Fruit fly (Drosophila melanogaster): ENCODE results near the gene CG4982.

CG4982 gene

DNA sequence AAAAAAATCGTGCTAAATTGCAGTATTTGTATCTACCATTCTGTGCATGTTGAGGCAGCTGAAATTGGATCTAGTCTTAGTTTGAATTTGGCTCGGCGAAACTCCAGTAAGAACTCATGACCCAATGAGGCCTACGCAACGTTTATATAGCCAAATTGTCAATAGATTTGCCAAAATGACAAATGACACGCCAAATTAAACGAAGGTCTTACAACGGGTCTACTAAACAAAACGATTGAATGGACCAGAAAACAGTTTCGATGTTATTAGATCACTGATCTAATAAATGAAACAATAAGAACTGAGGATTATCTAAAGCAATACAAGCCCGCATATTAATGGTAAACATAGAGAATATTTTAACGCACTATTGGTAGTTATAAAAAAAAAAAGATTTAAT is 19.9 kb downstream of the CG4982 start, which contains the start of gene CG42718:
Gene CG42718 (minus strand): TSS at position 101 of the 400 bp plus-strand sequence.
- no peak for TF ChIP-seq rgr (GFP tag; optimal IDR thresholded peaks at IDR 0.05)
- no peak for TF ChIP-seq sv (GFP tag; optimal IDR thresholded peaks at IDR 0.05)
- TF ChIP-seq brk (GFP tag; optimal IDR thresholded peaks at IDR 0.05) = no peak
- TF ChIP-seq h (GFP tag; optimal IDR thresholded peaks at IDR 0.05) = no peak
- TF ChIP-seq Dif (GFP tag; optimal IDR thresholded peaks at IDR 0.05; ENCODE audit: partially characterized antibody) = no peak
- no peak for TF ChIP-seq Myc (optimal IDR thresholded peaks at IDR 0.05)
- TF ChIP-seq dsf (GFP tag; optimal IDR thresholded peaks at IDR 0.05; ENCODE audit: borderline replicate concordance) = no peak
- no peak for TF ChIP-seq Hnf4 (GFP tag; optimal IDR thresholded peaks at IDR 0.05)
- no peak for TF ChIP-seq Dfd (GFP tag; optimal IDR thresholded peaks at IDR 0.05)
- TF ChIP-seq Abd-B (GFP tag; optimal IDR thresholded peaks at IDR 0.05) = no peak
- TF ChIP-seq lola (GFP tag; optimal IDR thresholded peaks at IDR 0.05) = no peak

DNA sequence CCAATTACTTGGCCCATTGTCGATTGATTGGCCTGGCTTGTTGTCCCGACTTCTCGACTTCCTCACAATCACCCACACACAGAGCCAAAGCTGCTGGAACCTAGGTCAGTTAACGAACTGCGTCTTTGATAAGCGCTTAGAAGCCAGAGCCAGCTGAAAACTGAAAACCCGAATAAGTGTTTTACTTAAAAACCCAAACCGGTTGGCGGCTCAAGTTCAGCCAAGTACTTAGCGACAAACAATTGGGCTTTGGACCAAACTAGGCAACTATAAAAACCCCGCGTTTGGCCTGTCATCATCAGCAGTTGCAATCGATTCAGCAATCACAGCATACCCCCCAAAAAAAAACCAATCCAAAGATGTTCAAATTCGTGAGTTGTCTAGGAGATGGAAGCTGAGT is 22.1 kb downstream of the CG4982 start, which contains the start of gene CG13059:
Gene CG13059 (plus strand): TSS at position 301 of the 400 bp plus-strand sequence.
- TF ChIP-seq CG9705 (GFP tag; optimal IDR thresholded peaks at IDR 0.05) = no peak
- no peak for TF ChIP-seq Hr78 (GFP tag; optimal IDR thresholded peaks at IDR 0.05)
- no peak for TF ChIP-seq psq (GFP tag; optimal IDR thresholded peaks at IDR 0.05)
- no peak for TF ChIP-seq sage (GFP tag; optimal IDR thresholded peaks at IDR 0.05)
- TF ChIP-seq Sp1 (GFP tag; optimal IDR thresholded peaks at IDR 0.05) = no peak
- TF ChIP-seq GATAd (GFP tag; optimal IDR thresholded peaks at IDR 0.05) = no peak
- TF ChIP-seq Dif (GFP tag; optimal IDR thresholded peaks at IDR 0.05; ENCODE audit: partially characterized antibody) = no peak
- no peak for TF ChIP-seq Hr83 (GFP tag; optimal IDR thresholded peaks at IDR 0.05; ENCODE audit: poor library complexity, severe bottlenecking)
- TF ChIP-seq HLH106 (tag; optimal IDR thresholded peaks at IDR 0.05) = no peak
- TF ChIP-seq brk (GFP tag; optimal IDR thresholded peaks at IDR 0.05) = no peak
- TF ChIP-seq Hnf4 (GFP tag; optimal IDR thresholded peaks at IDR 0.05) = no peak
- no peak for TF ChIP-seq Vsx2 (GFP tag; optimal IDR thresholded peaks at IDR 0.05; ENCODE audit: partially characterized antibody)

DNA sequence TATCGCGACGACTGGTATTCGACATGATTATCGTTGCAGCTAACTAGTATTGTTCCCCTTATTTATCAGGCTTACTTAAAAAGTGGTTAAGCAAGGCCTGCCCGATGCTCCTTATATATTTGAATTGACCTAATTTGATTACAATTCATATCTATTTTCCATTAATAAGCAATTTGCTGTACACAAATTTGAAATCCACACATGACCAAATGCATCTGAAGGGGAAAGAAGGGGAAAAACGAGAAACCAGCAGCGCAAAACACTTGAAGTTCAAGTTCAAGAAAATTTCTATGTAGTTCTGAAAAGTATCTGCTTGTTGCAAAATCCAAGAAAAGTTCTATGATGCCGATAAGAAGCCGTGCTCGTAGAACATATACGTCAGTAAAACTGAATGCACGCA is 25.4 kb downstream of the CG4982 start, which contains the start of the genes CG13040 and CG13039:
Gene CG13040 (minus strand): TSS at position 101 of the 400 bp plus-strand sequence.
Gene CG13039 (minus strand): TSS at position 106 of the 400 bp plus-strand sequence.
- TF ChIP-seq dmrt93B (GFP tag; optimal IDR thresholded peaks at IDR 0.05) = no peak
- TF ChIP-seq N (GFP tag; optimal IDR thresholded peaks at IDR 0.05) = no peak
- no peak for TF ChIP-seq Myc (optimal IDR thresholded peaks at IDR 0.05)
- no peak for TF ChIP-seq jim (GFP tag; optimal IDR thresholded peaks at IDR 0.05)

DNA sequence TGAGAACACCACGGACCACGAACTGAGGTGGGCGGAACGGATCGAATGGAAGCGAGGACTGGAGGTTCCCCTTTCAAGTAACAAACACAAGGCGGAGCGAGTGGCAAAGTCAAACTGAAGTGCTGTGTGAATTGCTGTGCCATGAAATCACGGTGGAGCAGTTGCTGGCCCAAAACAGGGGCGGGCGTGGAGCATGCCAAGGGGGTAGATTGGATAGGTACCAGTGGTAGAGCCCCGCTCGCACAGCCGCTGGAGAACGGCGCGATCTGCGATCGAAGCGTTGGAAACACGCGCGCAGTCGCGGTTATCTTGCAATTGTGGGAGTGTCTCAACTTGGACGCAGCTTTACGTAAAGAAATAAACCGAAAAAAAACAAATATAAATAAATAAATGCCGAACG is 26.5 kb downstream of the CG4982 start, which contains the start of gene CG13038:
Gene CG13038 (minus strand): TSS at position 118 of the 400 bp plus-strand sequence.
- TF ChIP-seq Rel (GFP tag; optimal IDR thresholded peaks at IDR 0.05) (no peak), Rel (tag; optimal IDR thresholded peaks at IDR 0.05) (no peak), ey (GFP tag; optimal IDR thresholded peaks at IDR 0.05) (no peak), OdsH (GFP tag; optimal IDR thresholded peaks at IDR 0.05) (no peak), pan (optimal IDR thresholded peaks at IDR 0.05) (no peak), dmrt93B (GFP tag; optimal IDR thresholded peaks at IDR 0.05) (no peak), h (GFP tag; optimal IDR thresholded peaks at IDR 0.05) (peak; percentile 8), N (GFP tag; optimal IDR thresholded peaks at IDR 0.05) (no peak), sv (GFP tag; optimal IDR thresholded peaks at IDR 0.05) (no peak), Dif (GFP tag; optimal IDR thresholded peaks at IDR 0.05; ENCODE audit: partially characterized antibody) (no peak), rgr (GFP tag; optimal IDR thresholded peaks at IDR 0.05) (no peak), usp (GFP tag; optimal IDR thresholded peaks at IDR 0.05) (no peak), fru (GFP tag; optimal IDR thresholded peaks at IDR 0.05) (peak; percentile 7), jim (GFP tag; optimal IDR thresholded peaks at IDR 0.05) (no peak), Sp1 (GFP tag; optimal IDR thresholded peaks at IDR 0.05) (no peak), CG9705 (GFP tag; optimal IDR thresholded peaks at IDR 0.05) (no peak), GATAd (GFP tag; optimal IDR thresholded peaks at IDR 0.05) (no peak), dsf (GFP tag; optimal IDR thresholded peaks at IDR 0.05; ENCODE audit: borderline replicate concordance) (no peak)

DNA sequence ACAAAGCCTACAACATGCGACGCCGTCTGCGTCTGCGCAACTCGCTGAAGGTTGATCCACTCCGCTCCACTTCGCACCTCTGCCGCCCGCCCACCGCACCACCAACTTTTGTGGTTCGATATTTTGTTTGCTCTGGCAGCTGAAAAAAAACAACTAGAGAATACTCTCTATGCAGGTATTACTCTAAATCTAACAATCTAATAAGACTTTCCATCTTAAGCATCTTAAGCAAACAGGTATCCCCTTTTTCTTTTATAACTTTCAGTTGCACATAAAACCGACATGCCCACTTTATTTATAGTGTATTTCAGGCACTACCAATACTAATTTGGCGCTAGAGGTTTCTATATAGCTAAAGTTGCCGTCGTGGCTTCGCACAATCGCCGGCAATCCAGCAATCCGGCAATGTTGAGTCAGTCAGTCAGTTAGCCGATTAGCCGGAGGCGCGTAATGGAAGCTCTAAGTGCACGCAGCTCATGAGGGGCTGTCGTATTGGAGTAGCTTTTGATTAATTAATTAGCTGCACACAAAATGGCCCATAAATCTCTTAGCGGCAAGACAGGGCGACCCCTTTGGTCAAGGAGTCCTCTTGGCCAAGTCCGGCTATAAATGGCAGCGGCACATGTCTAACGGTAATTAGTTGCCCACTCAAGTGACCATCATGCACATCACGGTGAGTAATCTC is 27.1 kb downstream of the CG4982 start, which contains the start of gene CG13058:
Gene CG13058 (plus strand): TSS at position 635 of the 685 bp plus-strand sequence.
- TF ChIP-seq sv (GFP tag; optimal IDR thresholded peaks at IDR 0.05) (peak; percentile 50), CrebA (GFP tag; optimal IDR thresholded peaks at IDR 0.05; ENCODE audit: borderline replicate concordance) (no peak)

Data from whole organism, wandering third instar larva.